Fruit fly (Drosophila melanogaster) whole organism: ENCODE data around the gene eIF4E6.

ENCODE experiments used
- CG8478 ChIP-seq: fragments of >200 bp; optimal IDR thresholded peaks from 2 replicates; lab custom pipeline; 2018; ENCODE audit warnings: inconsistent platforms
- Dll ChIP-seq: fragments of >200 bp; optimal IDR thresholded peaks from 2 replicates; lab custom pipeline; 2017
- EcR ChIP-seq, 2 experiments: fragments of >200 bp; optimal IDR thresholded peaks; 2 replicates each; lab custom pipeline; 2017; ENCODE audit warnings: missing biosample characterization in 2 of 2, missing genetic modification characterization in 2 of 2, missing genetic modification reagents in 2 of 2
- pan ChIP-seq: fragments of >200 bp; optimal IDR thresholded peaks from 2 replicates; lab custom pipeline; 2017
- psq ChIP-seq: fragments of >200 bp; optimal IDR thresholded peaks from 2 replicates; lab custom pipeline; 2017
- usp ChIP-seq: fragments of >200 bp; optimal IDR thresholded peaks from 2 replicates; lab custom pipeline; 2017; ENCODE audit warnings: missing biosample characterization, missing genetic modification characterization, mixed read lengths

DNA sequence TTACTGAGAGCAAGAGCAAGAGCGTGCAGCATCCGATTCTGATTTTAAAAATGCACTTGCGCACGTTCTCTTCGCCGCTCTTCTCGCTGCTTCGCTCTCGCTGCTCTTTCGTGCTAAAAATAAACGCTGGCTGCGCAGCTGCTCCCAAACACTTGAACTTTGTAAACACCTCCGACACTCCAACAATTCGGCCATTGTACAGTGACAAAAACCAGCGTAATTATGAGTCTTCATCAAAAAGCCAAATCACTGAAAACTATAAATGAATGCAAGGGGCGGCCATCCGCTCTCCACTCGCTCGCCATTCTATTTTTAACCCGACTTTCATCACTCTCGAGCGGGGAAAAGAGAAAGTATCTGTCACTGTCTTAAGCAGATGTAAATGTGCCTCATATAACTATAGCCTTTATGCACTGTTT, 37.7 kb upstream of the eIF4E6 start:
- TF ChIP-seq pan (lab: Kevin White, UChicago) (no peak), CG8478 (lab: Kevin White, UChicago) (no peak), usp (GFP tag; lab: Kevin White, UChicago) (no peak), Dll (lab: Kevin White, UChicago) (peak; percentile 85), psq (lab: Kevin White, UChicago) (no peak), EcR (GFP tag; optimal IDR thresholded peaks at IDR 0.05; lab: Kevin White, UChicago) (peak in 1 of 2 experiments; percentile 40)
